Fruit fly (Drosophila melanogaster) whole organism, embryonic: Measurements from ENCODE around the gene rumi.

ENCODE experiments used
- ATbp ChIP-seq: fragments of 200-800 bp; sonication (Bioruptor generic); optimal IDR thresholded peaks from 2 replicates; lab custom pipeline; 2017; ENCODE audit warnings: missing biosample characterization, mild to moderate bottlenecking, missing genetic modification characterization, missing genetic modification reagents
- C15 ChIP-seq: fragments of 200-800 bp; sonication (Bioruptor generic); IDR thresholded peaks from 3 replicates; pipeline ENCODE4 v1.3.6; 2022; ENCODE audit warnings: missing biosample characterization, missing genetic modification characterization
- CG10209 ChIP-seq: fragments of 200-800 bp; sonication (Bioruptor generic); optimal IDR thresholded peaks from 3 replicates; lab custom pipeline; 2017; ENCODE audit warnings: missing biosample characterization, mild to moderate bottlenecking, missing genetic modification characterization, missing genetic modification reagents
- CG11093 ChIP-seq: fragments of 200-800 bp; sonication (Bioruptor generic); IDR thresholded peaks from 3 replicates; pipeline ENCODE4 v1.3.6; 2022; ENCODE audit warnings: missing biosample characterization, missing genetic modification characterization
- CG11696 ChIP-seq: fragments of 200-800 bp; sonication (Bioruptor generic); IDR thresholded peaks from 2 replicates; pipeline ENCODE4 v1.3.6; 2022; ENCODE audit warnings: missing biosample characterization, missing genetic modification characterization
- CG11723 ChIP-seq: fragments of 200-800 bp; sonication (Bioruptor generic); optimal IDR thresholded peaks from 2 replicates; lab custom pipeline; 2017; ENCODE audit warnings: missing biosample characterization, mild to moderate bottlenecking, missing genetic modification characterization
- CG12744 ChIP-seq: fragments of 200-800 bp; sonication (Bioruptor generic); optimal IDR thresholded peaks from 2 replicates; lab custom pipeline; 2016; ENCODE audit warnings: missing biosample characterization, missing genetic modification characterization
- CG13287 ChIP-seq: fragments of 200-800 bp; sonication (Bioruptor generic); IDR thresholded peaks from 2 replicates; pipeline ENCODE4 v1.3.6; 2022; ENCODE audit warnings: missing biosample characterization, missing genetic modification characterization; ENCODE audit not compliant: partially characterized antibody
- CG13894 ChIP-seq: fragments of 200-800 bp; sonication (Bioruptor generic); optimal IDR thresholded peaks from 3 replicates; lab custom pipeline; 2018; ENCODE audit warnings: missing biosample characterization, mild to moderate bottlenecking, missing genetic modification characterization, moderate library complexity
- CG14050 ChIP-seq: fragments of 200-800 bp; sonication (Bioruptor generic); IDR thresholded peaks from 3 replicates; pipeline ENCODE4 v1.3.6; 2022; ENCODE audit warnings: missing biosample characterization, missing genetic modification characterization
- CG14710 ChIP-seq: fragments of 200-800 bp; sonication (Bioruptor generic); optimal IDR thresholded peaks from 3 replicates; lab custom pipeline; 2019; ENCODE audit warnings: missing biosample characterization, mild to moderate bottlenecking, missing genetic modification characterization, moderate library complexity
- CG15011 ChIP-seq: fragments of 200-800 bp; sonication (Bioruptor generic); optimal IDR thresholded peaks from 3 replicates; lab custom pipeline; 2018; ENCODE audit warnings: missing biosample characterization, mild to moderate bottlenecking, missing genetic modification characterization
- CG15514 ChIP-seq: fragments of 200-800 bp; sonication (Bioruptor generic); optimal IDR thresholded peaks from 3 replicates; lab custom pipeline; 2017; ENCODE audit warnings: missing biosample characterization, missing genetic modification characterization, mild to moderate bottlenecking, moderate library complexity, missing genetic modification reagents
- CG31441 ChIP-seq: fragments of 200-800 bp; sonication (Bioruptor generic); IDR thresholded peaks from 2 replicates; pipeline ENCODE4 v1.3.6; 2022; ENCODE audit warnings: missing biosample characterization, missing genetic modification characterization
- CG32532 ChIP-seq: fragments of 200-800 bp; sonication (Bioruptor generic); IDR thresholded peaks from 2 replicates; pipeline ENCODE4 v1.3.6; 2022; ENCODE audit warnings: missing biosample characterization, missing genetic modification characterization
- CG4360 ChIP-seq: fragments of 200-800 bp; sonication (Bioruptor generic); IDR thresholded peaks from 2 replicates; pipeline ENCODE4 v1.3.6; 2022; ENCODE audit warnings: missing biosample characterization, missing genetic modification characterization
- CG5245 ChIP-seq: fragments of 200-800 bp; sonication (Bioruptor generic); optimal IDR thresholded peaks from 3 replicates; lab custom pipeline; 2016; ENCODE audit warnings: missing biosample characterization, missing genetic modification characterization
- CG8359 ChIP-seq: fragments of 200-800 bp; sonication (Bioruptor generic); optimal IDR thresholded peaks from 2 replicates; lab custom pipeline; 2017; ENCODE audit warnings: missing biosample characterization, mild to moderate bottlenecking, missing genetic modification characterization, borderline replicate concordance
- CG9437 ChIP-seq: fragments of 200-800 bp; sonication (Bioruptor generic); optimal IDR thresholded peaks from 2 replicates; lab custom pipeline; 2018; ENCODE audit warnings: missing biosample characterization, mild to moderate bottlenecking, missing genetic modification characterization
- Camta ChIP-seq: fragments of 200-800 bp; sonication (Bioruptor generic); optimal IDR thresholded peaks from 2 replicates; lab custom pipeline; 2016; ENCODE audit warnings: missing biosample characterization, missing genetic modification characterization
- CkIIα-i1 ChIP-seq: fragments of 200-800 bp; sonication (Bioruptor generic); IDR thresholded peaks from 2 replicates; pipeline ENCODE4 v1.3.6; 2022; ENCODE audit warnings: missing biosample characterization, missing genetic modification characterization
- CoRest ChIP-seq: fragments of 200-800 bp; sonication (Bioruptor generic); optimal IDR thresholded peaks from 3 replicates; lab custom pipeline; 2018; ENCODE audit warnings: missing biosample characterization, mild to moderate bottlenecking, missing genetic modification characterization, moderate library complexity
- CrebB ChIP-seq: fragments of 200-800 bp; sonication (Bioruptor generic); optimal IDR thresholded peaks from 3 replicates; lab custom pipeline; 2018; ENCODE audit warnings: missing biosample characterization, mild to moderate bottlenecking, missing genetic modification characterization
- Dfd ChIP-seq, 2 experiments: fragments of >200 bp; optimal IDR thresholded peaks; 2 replicates each; lab custom pipeline; 2017; ENCODE audit warnings: missing biosample characterization in 2 of 2, missing genetic modification characterization in 2 of 2
- E2f2 ChIP-seq: fragments of 200-800 bp; sonication (Bioruptor generic); IDR thresholded peaks from 2 replicates; pipeline ENCODE4 v1.3.6; 2022; ENCODE audit warnings: missing biosample characterization, missing genetic modification characterization
- Eip74EF ChIP-seq, 2 experiments: fragments of 200-800 bp in 1 of 2; fragments of >200 bp in 1 of 2; sonication (Bioruptor generic) in 1 of 2; optimal IDR thresholded peaks; 2 replicates each; lab custom pipeline; 2017 to 2019; ENCODE audit warnings: missing biosample characterization in 2 of 2, missing genetic modification characterization in 2 of 2, mild to moderate bottlenecking in 1 of 2, moderate library complexity in 1 of 2
- HmgD ChIP-seq: fragments of 200-800 bp; sonication (Bioruptor generic); optimal IDR thresholded peaks from 3 replicates; lab custom pipeline; 2016; ENCODE audit warnings: missing biosample characterization, missing genetic modification characterization
- Hsf ChIP-seq: fragments of 200-800 bp; sonication (Bioruptor generic); optimal IDR thresholded peaks from 3 replicates; lab custom pipeline; 2016; ENCODE audit warnings: missing biosample characterization, missing genetic modification characterization
- Neu2 ChIP-seq: fragments of 200-800 bp; sonication (Bioruptor generic); optimal IDR thresholded peaks from 3 replicates; lab custom pipeline; 2016; ENCODE audit warnings: missing biosample characterization, missing genetic modification characterization, borderline replicate concordance
- Spps ChIP-seq: fragments of 200-800 bp; sonication (Bioruptor generic); optimal IDR thresholded peaks from 2 replicates; lab custom pipeline; 2018; ENCODE audit warnings: missing biosample characterization, mild to moderate bottlenecking, missing genetic modification characterization
- Usf ChIP-seq: fragments of 200-800 bp; sonication (Bioruptor generic); optimal IDR thresholded peaks from 2 replicates; lab custom pipeline; 2017; ENCODE audit warnings: missing genotype, missing biosample characterization, missing genetic modification characterization
- ase ChIP-seq: fragments of 200-800 bp; sonication (Bioruptor generic); IDR thresholded peaks from 3 replicates; pipeline ENCODE4 v1.3.6; 2022; ENCODE audit warnings: missing biosample characterization, missing genetic modification characterization
- cas ChIP-seq: fragments of 200-800 bp; sonication (Bioruptor generic); IDR thresholded peaks from 2 replicates; pipeline ENCODE4 v1.3.6; 2022; ENCODE audit warnings: missing biosample characterization, missing genetic modification characterization
- chif ChIP-seq, 2 experiments: fragments of 200-800 bp; sonication (Bioruptor generic); optimal IDR thresholded peaks; 3 replicates each; lab custom pipeline; 2016; ENCODE audit warnings: missing biosample characterization in 2 of 2, missing genetic modification characterization in 2 of 2
- chn ChIP-seq: fragments of 200-800 bp; sonication (Bioruptor generic); optimal IDR thresholded peaks from 2 replicates; lab custom pipeline; 2016; ENCODE audit warnings: missing biosample characterization, missing genetic modification characterization
- dmrt99B ChIP-seq: fragments of 200-800 bp; sonication (Bioruptor generic); optimal IDR thresholded peaks from 2 replicates; lab custom pipeline; 2018; ENCODE audit warnings: missing biosample characterization, mild to moderate bottlenecking, missing genetic modification characterization, moderate library complexity
- en ChIP-seq: fragments of 200-800 bp; sonication (Bioruptor generic); optimal IDR thresholded peaks from 2 replicates; lab custom pipeline; 2016; ENCODE audit warnings: missing biosample characterization, missing genetic modification characterization
- fd3F ChIP-seq: fragments of 200-800 bp; sonication (Bioruptor generic); optimal IDR thresholded peaks from 2 replicates; lab custom pipeline; 2018; ENCODE audit warnings: missing biosample characterization, mild to moderate bottlenecking, missing genetic modification characterization, moderate library complexity
- fd96Cb ChIP-seq: fragments of 200-800 bp; sonication (Bioruptor generic); optimal IDR thresholded peaks from 2 replicates; lab custom pipeline; 2018; ENCODE audit warnings: missing biosample characterization, mild to moderate bottlenecking, missing genetic modification characterization, moderate library complexity
- grn ChIP-seq: fragments of 200-800 bp; sonication (Bioruptor generic); optimal IDR thresholded peaks from 3 replicates; lab custom pipeline; 2017; ENCODE audit warnings: missing biosample characterization, missing genetic modification characterization
- gt ChIP-seq: fragments of 200-800 bp; sonication (Bioruptor generic); IDR thresholded peaks from 2 replicates; pipeline ENCODE4 v1.3.6; 2022; ENCODE audit warnings: missing biosample characterization, missing genetic modification characterization
- ham ChIP-seq: fragments of 200-800 bp; sonication (Bioruptor generic); IDR thresholded peaks from 2 replicates; pipeline ENCODE4 v1.3.6; 2022; ENCODE audit warnings: missing biosample characterization, missing genetic modification characterization
- knrl ChIP-seq: fragments of 200-800 bp; sonication (Bioruptor generic); IDR thresholded peaks from 3 replicates; pipeline ENCODE4 v1.3.6; 2022; ENCODE audit warnings: missing biosample characterization, missing genetic modification characterization; ENCODE audit not compliant: partially characterized antibody
- lmd ChIP-seq: fragments of 200-800 bp; sonication (Bioruptor generic); IDR thresholded peaks from 2 replicates; pipeline ENCODE4 v1.3.6; 2022; ENCODE audit warnings: missing biosample characterization, missing genetic modification characterization
- pros ChIP-seq: fragments of 200-800 bp; sonication (Bioruptor generic); optimal IDR thresholded peaks from 3 replicates; lab custom pipeline; 2019; ENCODE audit warnings: missing biosample characterization, mild to moderate bottlenecking, missing genetic modification characterization, moderate library complexity
- row ChIP-seq: fragments of 200-800 bp; sonication (Bioruptor generic); IDR thresholded peaks from 3 replicates; pipeline ENCODE4 v1.3.6; 2022; ENCODE audit warnings: missing biosample characterization, missing genetic modification characterization
- scrt ChIP-seq: fragments of 200-800 bp; sonication (Bioruptor generic); optimal IDR thresholded peaks from 2 replicates; lab custom pipeline; 2018; ENCODE audit warnings: missing biosample characterization, mild to moderate bottlenecking, missing genetic modification characterization, moderate library complexity
- stc ChIP-seq: fragments of 200-800 bp; sonication (Bioruptor generic); IDR thresholded peaks from 2 replicates; pipeline ENCODE4 v1.3.6; 2022; ENCODE audit warnings: missing biosample characterization, missing genetic modification characterization
- tap ChIP-seq: fragments of 200-800 bp; optimal IDR thresholded peaks from 3 replicates; lab custom pipeline; 2019; ENCODE audit warnings: missing biosample characterization, mild to moderate bottlenecking, missing genetic modification characterization, moderate library complexity
- tup ChIP-seq: fragments of 200-800 bp; sonication (Bioruptor generic); optimal IDR thresholded peaks from 2 replicates; lab custom pipeline; 2016; ENCODE audit warnings: missing biosample characterization, mild to moderate bottlenecking, missing genetic modification characterization, moderate library complexity

Gene rumi

DNA sequence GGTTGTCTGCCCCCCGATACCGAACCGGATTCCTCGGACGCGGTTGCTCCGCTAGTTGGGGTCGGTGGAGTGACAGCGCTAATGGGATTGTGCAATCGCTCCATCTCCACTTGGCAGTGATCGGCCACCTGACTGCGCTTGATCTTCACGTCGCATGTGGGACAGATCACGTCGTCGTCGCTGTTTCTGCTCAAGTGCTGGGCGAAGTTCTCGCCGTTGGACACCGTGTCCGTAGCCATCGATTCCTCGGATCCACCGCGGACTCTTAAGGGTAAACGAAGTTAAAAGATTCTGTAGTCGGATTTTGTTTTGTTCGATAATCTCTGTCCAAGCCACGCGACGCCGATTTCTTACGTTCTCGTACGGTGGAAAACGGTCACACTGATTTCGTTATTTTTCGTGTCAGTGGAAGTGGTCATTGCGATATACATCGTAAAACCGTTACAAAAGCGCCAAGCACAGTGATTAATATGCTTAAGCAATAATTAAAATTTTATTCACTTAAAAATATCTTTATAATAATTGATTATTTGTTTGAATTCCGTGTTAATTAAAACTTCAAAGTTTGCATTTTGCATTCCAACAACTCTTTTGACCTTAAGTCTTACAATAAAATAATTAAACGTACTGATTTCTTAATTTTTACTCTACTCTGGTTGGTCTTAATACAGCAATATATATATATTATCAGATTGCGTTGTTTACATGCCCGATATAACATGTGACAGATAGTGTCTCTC, 24.2 kb downstream of the rumi start, which contains the start of gene RNF220 (continued):
- TF ChIP-seq CG9437 (GFP tag; lab: Kevin White, UChicago), result peak; percentile 97
- no peak; the same call in none of the 3 replicates for TF ChIP-seq knrl (GFP tag; lab: Robert Waterston, UW)
- no peak for TF ChIP-seq CG5245 (GFP tag; lab: Kevin White, UChicago)
- TF ChIP-seq gt (GFP tag; lab: Robert Waterston, UW), result no peak
- no peak for TF ChIP-seq ATbp
- TF ChIP-seq ham (GFP tag; lab: Robert Waterston, UW), result no peak
- TF ChIP-seq Spps (tag; lab: Kevin White, UChicago), result no peak
- TF ChIP-seq ase, result no peak
- TF ChIP-seq CG11093, result no peak
- no peak for TF ChIP-seq CG12744 (GFP tag; lab: Kevin White, UChicago)
- TF ChIP-seq Dfd (GFP tag; optimal IDR thresholded peaks at IDR 0.05; lab: Kevin White, UChicago), result no peak
- TF ChIP-seq scrt (GFP tag; lab: Kevin White, UChicago), result no peak
- no peak for TF ChIP-seq E2f2
- TF ChIP-seq CG8359 (GFP tag; lab: Kevin White, UChicago), result no peak
- no peak; the same call in none of the 3 replicates for TF ChIP-seq row (GFP tag; lab: Robert Waterston, UW)
- no peak for TF ChIP-seq Eip74EF (GFP tag; optimal IDR thresholded peaks at IDR 0.05; lab: Kevin White, UChicago)
- no peak for TF ChIP-seq CG4360 (GFP tag; lab: Robert Waterston, UW)
- TF ChIP-seq CG14050 (GFP tag; lab: Robert Waterston, UW), result no peak
- TF ChIP-seq en (GFP tag; lab: Kevin White, UChicago), result no peak
- no peak for TF ChIP-seq CG10209
- TF ChIP-seq CG31441, result peak; percentile 58; the same call in 1 of the 2 replicates
- no peak for TF ChIP-seq CG15011
- no peak for TF ChIP-seq chn (GFP tag; lab: Kevin White, UChicago)
- no peak for TF ChIP-seq CG15514
- no peak for TF ChIP-seq Hsf (GFP tag; lab: Kevin White, UChicago)
- TF ChIP-seq CG13894 (tag; lab: Kevin White, UChicago), result no peak
- no peak for TF ChIP-seq HmgD (GFP tag; lab: Kevin White, UChicago)
- TF ChIP-seq Usf, result no peak
- no peak for TF ChIP-seq stc
- TF ChIP-seq CkIIα-i1 (GFP tag; lab: Robert Waterston, UW), result no peak
- no peak for TF ChIP-seq CG11723 (GFP tag; lab: Kevin White, UChicago)
- TF ChIP-seq chif (GFP tag; optimal IDR thresholded peaks at IDR 0.05; lab: Kevin White, UChicago), result no peak
- TF ChIP-seq cas (GFP tag; lab: Robert Waterston, UW), result no peak
- TF ChIP-seq CG14710 (tag; lab: Kevin White, UChicago), result peak; percentile 56
- TF ChIP-seq CG32532 (GFP tag; lab: Robert Waterston, UW), result no peak; the same call in 1 of the 2 replicates
- no peak for TF ChIP-seq Neu2 (GFP tag; lab: Kevin White, UChicago)
- no peak for TF ChIP-seq C15 (GFP tag; lab: Robert Waterston, UW)
- no peak for TF ChIP-seq tap (tag; lab: Kevin White, UChicago)
- no peak for TF ChIP-seq CrebB
- TF ChIP-seq fd96Cb (tag; lab: Kevin White, UChicago), result no peak
- TF ChIP-seq grn (GFP tag; lab: Kevin White, UChicago), result no peak
- TF ChIP-seq CG13287 (GFP tag; lab: Robert Waterston, UW), result peak; percentile 70
- no peak for TF ChIP-seq pros
- TF ChIP-seq CoRest (tag; lab: Kevin White, UChicago), result peak; percentile 55
- no peak for TF ChIP-seq lmd
- no peak for TF ChIP-seq CG11696
- TF ChIP-seq dmrt99B (tag; lab: Kevin White, UChicago), result peak; percentile 13
- TF ChIP-seq fd3F (GFP tag; lab: Kevin White, UChicago), result no peak
- TF ChIP-seq Camta (GFP tag; lab: Kevin White, UChicago), result no peak
- no peak for TF ChIP-seq tup
